Fruit fly (Drosophila melanogaster): ENCODE results near the gene Cngl.

dm6 chrX:15484451-15485032 lies 43.5 kb upstream of the Cngl start:
- no peak for TF ChIP-seq CG8478 (optimal IDR thresholded peaks at IDR 0.05)
- TF ChIP-seq CTCF (optimal IDR thresholded peaks at IDR 0.05) = no peak

Data from S2 (cell line).